Worm (Caenorhabditis elegans): ENCODE results near the gene srg-44.

DNA sequence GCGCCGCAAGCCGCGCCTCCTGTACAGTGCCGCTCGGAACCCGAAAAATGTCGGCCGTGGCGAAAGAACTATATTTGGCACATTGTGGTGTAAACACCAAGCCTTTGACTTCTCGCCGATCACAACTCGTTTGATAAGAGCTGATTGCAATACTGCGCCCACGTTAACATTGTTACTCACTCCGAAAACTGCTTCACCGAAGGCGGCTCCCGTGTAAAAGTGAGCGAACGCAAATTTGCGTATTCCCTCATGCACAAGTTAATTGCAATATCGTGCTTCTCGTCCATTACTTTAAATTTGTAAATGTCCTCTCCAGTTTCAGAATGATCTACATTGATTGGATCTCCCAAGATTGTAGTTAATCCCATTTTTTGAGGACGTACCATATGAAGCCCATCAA lies 44.4 kb upstream of the srg-44 start:
- TF ChIP-seq swsn-7 (tag; optimal IDR thresholded peaks at IDR 0.05), result no peak
- no peak for TF ChIP-seq ces-1 (GFP tag; optimal IDR thresholded peaks at IDR 0.05)
- TF ChIP-seq blmp-1 (tag; optimal IDR thresholded peaks at IDR 0.05), result no peak
- TF ChIP-seq hlh-4 (tag; optimal IDR thresholded peaks at IDR 0.05), result no peak
